Fruit fly (Drosophila melanogaster) whole organism, embryonic: ENCODE data around the gene EndoGI.
A peak's percentile ranks its signal among the peaks of the same experiment; 100 is the strongest.

ENCODE experiments used
- Atf-2 ChIP-seq: fragments of 200-800 bp; sonication (Bioruptor generic); optimal IDR thresholded peaks from 2 replicates; lab custom pipeline; 2016; ENCODE audit warnings: missing biosample characterization, missing genetic modification characterization
- Bdp1 ChIP-seq: fragments of 200-800 bp; sonication (Bioruptor generic); optimal IDR thresholded peaks from 3 replicates; lab custom pipeline; 2016; ENCODE audit warnings: missing biosample characterization, missing genetic modification characterization
- Bgb ChIP-seq: fragments of 200-800 bp; sonication (Bioruptor generic); IDR thresholded peaks from 2 replicates; pipeline ENCODE4 v1.3.6; 2022; ENCODE audit warnings: missing biosample characterization, missing genetic modification characterization; ENCODE audit not compliant: partially characterized antibody
- CG10267 ChIP-seq: fragments of 200-800 bp; sonication (Bioruptor generic); optimal IDR thresholded peaks from 2 replicates; lab custom pipeline; 2018; ENCODE audit warnings: missing biosample characterization, mild to moderate bottlenecking, missing genetic modification characterization, moderate library complexity
- CG11093 ChIP-seq: fragments of 200-800 bp; sonication (Bioruptor generic); IDR thresholded peaks from 3 replicates; pipeline ENCODE4 v1.3.6; 2022; ENCODE audit warnings: missing biosample characterization, missing genetic modification characterization
- CG11456 ChIP-seq: fragments of 200-800 bp; sonication (Bioruptor generic); IDR thresholded peaks from 3 replicates; pipeline ENCODE4 v1.3.6; 2022; ENCODE audit warnings: missing biosample characterization, missing genetic modification characterization
- CG12071 ChIP-seq: fragments of 200-800 bp; sonication (Bioruptor generic); optimal IDR thresholded peaks from 3 replicates; lab custom pipeline; 2018; ENCODE audit warnings: missing biosample characterization, mild to moderate bottlenecking, missing genetic modification characterization
- CG12744 ChIP-seq: fragments of 200-800 bp; sonication (Bioruptor generic); optimal IDR thresholded peaks from 2 replicates; lab custom pipeline; 2016; ENCODE audit warnings: missing biosample characterization, missing genetic modification characterization
- CG13775 ChIP-seq: fragments of 200-800 bp; sonication (Bioruptor generic); optimal IDR thresholded peaks from 3 replicates; lab custom pipeline; 2017; ENCODE audit warnings: missing biosample characterization, mild to moderate bottlenecking, missing genetic modification characterization
- CG17359 ChIP-seq: fragments of 200-800 bp; sonication (Bioruptor generic); optimal IDR thresholded peaks from 3 replicates; lab custom pipeline; 2018; ENCODE audit warnings: missing biosample characterization, mild to moderate bottlenecking, missing genetic modification characterization, moderate library complexity
- CG17612 ChIP-seq: fragments of 200-800 bp; sonication (Bioruptor generic); IDR thresholded peaks from 2 replicates; pipeline ENCODE4 v1.3.6; 2022; ENCODE audit warnings: missing biosample characterization, missing genetic modification characterization
- CG18764 ChIP-seq: fragments of 200-800 bp; sonication (Bioruptor generic); optimal IDR thresholded peaks from 3 replicates; lab custom pipeline; 2016; ENCODE audit warnings: missing biosample characterization, missing genetic modification characterization
- CG2202 ChIP-seq: fragments of 200-800 bp; sonication (Bioruptor generic); optimal IDR thresholded peaks from 2 replicates; lab custom pipeline; 2018; ENCODE audit warnings: missing biosample characterization, mild to moderate bottlenecking, missing genetic modification characterization
- CG3163 ChIP-seq: fragments of 200-800 bp; sonication (Bioruptor generic); optimal IDR thresholded peaks from 3 replicates; lab custom pipeline; 2016; ENCODE audit warnings: missing biosample characterization, missing genetic modification characterization
- CG32772 ChIP-seq: fragments of 200-800 bp; sonication (Bioruptor generic); IDR thresholded peaks from 2 replicates; pipeline ENCODE4 v1.3.6; 2022; ENCODE audit warnings: missing biosample characterization, missing genetic modification characterization
- CG3847 ChIP-seq: fragments of 200-800 bp; sonication (Bioruptor generic); IDR thresholded peaks from 2 replicates; pipeline ENCODE4 v1.3.6; 2022; ENCODE audit warnings: missing biosample characterization, missing genetic modification characterization
- CG4282 ChIP-seq: fragments of 200-800 bp; sonication (Bioruptor generic); optimal IDR thresholded peaks from 2 replicates; lab custom pipeline; 2016; ENCODE audit warnings: missing biosample characterization, missing genetic modification characterization
- CG6854 ChIP-seq: fragments of 200-800 bp; sonication (Bioruptor generic); optimal IDR thresholded peaks from 3 replicates; lab custom pipeline; 2017; ENCODE audit warnings: missing biosample characterization, mild to moderate bottlenecking, missing genetic modification characterization
- CG8944 ChIP-seq: fragments of 200-800 bp; sonication (Bioruptor generic); optimal IDR thresholded peaks from 3 replicates; lab custom pipeline; 2016; ENCODE audit warnings: missing biosample characterization, missing genetic modification characterization
- CG9817 ChIP-seq: fragments of 200-800 bp; sonication (Bioruptor generic); optimal IDR thresholded peaks from 2 replicates; lab custom pipeline; 2018; ENCODE audit warnings: missing biosample characterization, mild to moderate bottlenecking, missing genetic modification characterization, moderate library complexity
- D19B ChIP-seq: fragments of 200-800 bp; sonication (Bioruptor generic); optimal IDR thresholded peaks from 2 replicates; lab custom pipeline; 2017; ENCODE audit warnings: missing biosample characterization, mild to moderate bottlenecking, missing genetic modification characterization
- Gug ChIP-seq: fragments of 200-800 bp; sonication (Bioruptor generic); IDR thresholded peaks from 4 replicates; pipeline ENCODE4 v1.3.6; 2022; ENCODE audit warnings: missing biosample characterization, missing genetic modification characterization
- Lhr ChIP-seq: fragments of 200-800 bp; sonication (Bioruptor generic); optimal IDR thresholded peaks from 3 replicates; lab custom pipeline; 2017; ENCODE audit warnings: mild to moderate bottlenecking, missing biosample characterization, missing genetic modification reagents, missing genetic modification characterization
- Mes4 ChIP-seq: fragments of 200-800 bp; sonication (Bioruptor generic); optimal IDR thresholded peaks from 2 replicates; lab custom pipeline; 2016; ENCODE audit warnings: missing biosample characterization, missing genetic modification characterization
- Nf-YC ChIP-seq: fragments of 200-800 bp; optimal IDR thresholded peaks from 3 replicates; lab custom pipeline; 2019; ENCODE audit warnings: missing biosample characterization, mild to moderate bottlenecking, missing genetic modification characterization, moderate library complexity
- Optix ChIP-seq: fragments of 200-800 bp; sonication (Bioruptor generic); IDR thresholded peaks from 3 replicates; pipeline ENCODE4 v1.3.6; 2022; ENCODE audit warnings: missing biosample characterization, missing genetic modification characterization
- Poxn ChIP-seq: fragments of 200-800 bp; sonication (Bioruptor generic); IDR thresholded peaks from 2 replicates; pipeline ENCODE4 v1.3.6; 2022; ENCODE audit warnings: missing biosample characterization, missing genetic modification characterization
- Ravus ChIP-seq: fragments of 200-800 bp; sonication (Bioruptor generic); IDR thresholded peaks from 2 replicates; pipeline ENCODE4 v1.3.6; 2022; ENCODE audit warnings: missing biosample characterization, missing genetic modification characterization
- Sin3A ChIP-seq: fragments of >200 bp; optimal IDR thresholded peaks from 2 replicates; lab custom pipeline; 2018
- Sox100B ChIP-seq: fragments of 200-800 bp; sonication (Bioruptor generic); optimal IDR thresholded peaks from 3 replicates; lab custom pipeline; 2018; ENCODE audit warnings: missing biosample characterization, mild to moderate bottlenecking, missing genetic modification characterization
- Ssrp ChIP-seq: fragments of 200-800 bp; sonication (Bioruptor generic); optimal IDR thresholded peaks from 2 replicates; lab custom pipeline; 2018; ENCODE audit warnings: missing biosample characterization, mild to moderate bottlenecking, missing genetic modification characterization, moderate library complexity
- TFAM ChIP-seq: fragments of 200-800 bp; sonication (Bioruptor generic); optimal IDR thresholded peaks from 2 replicates; lab custom pipeline; 2017; ENCODE audit warnings: missing biosample characterization, missing genetic modification characterization, inconsistent platforms
- amos ChIP-seq: fragments of 200-800 bp; sonication (Bioruptor generic); IDR thresholded peaks from 2 replicates; pipeline ENCODE4 v1.3.6; 2022; ENCODE audit warnings: missing biosample characterization, missing genetic modification characterization; ENCODE audit not compliant: partially characterized antibody
- ash1 ChIP-seq: fragments of 200-800 bp; sonication (Bioruptor generic); optimal IDR thresholded peaks from 2 replicates; lab custom pipeline; 2018; ENCODE audit warnings: missing biosample characterization, mild to moderate bottlenecking, missing genetic modification characterization
- bsh ChIP-seq, 2 experiments: fragments of 200-800 bp; sonication (Bioruptor generic); optimal IDR thresholded peaks; 2 replicates each; lab custom pipeline; 2017 to 2018; ENCODE audit warnings: mild to moderate bottlenecking in 2 of 2, missing biosample characterization in 2 of 2, missing genetic modification characterization in 2 of 2, moderate library complexity in 1 of 2
- chinmo ChIP-seq: fragments of 200-800 bp; sonication (Bioruptor generic); IDR thresholded peaks from 4 replicates; pipeline ENCODE4 v1.3.6; 2022; ENCODE audit warnings: missing biosample characterization, missing genetic modification characterization; ENCODE audit not compliant: partially characterized antibody
- dm ChIP-seq: fragments of 200-800 bp; sonication (Bioruptor generic); optimal IDR thresholded peaks from 3 replicates; lab custom pipeline; 2016; ENCODE audit warnings: missing biosample characterization, missing genetic modification characterization
- ems ChIP-seq: fragments of 200-800 bp; sonication (Bioruptor generic); optimal IDR thresholded peaks from 3 replicates; lab custom pipeline; 2016; ENCODE audit warnings: missing biosample characterization, missing genetic modification characterization
- exex ChIP-seq: fragments of 200-800 bp; sonication (Bioruptor generic); optimal IDR thresholded peaks from 4 replicates; lab custom pipeline; 2018; ENCODE audit warnings: missing biosample characterization, mild to moderate bottlenecking, missing genetic modification characterization, moderate library complexity
- ftz-f1 ChIP-seq: fragments of 200-800 bp; sonication (Bioruptor generic); optimal IDR thresholded peaks from 2 replicates; lab custom pipeline; 2016; ENCODE audit warnings: missing biosample characterization, missing genetic modification characterization
- gcm ChIP-seq: fragments of 200-800 bp; sonication (Bioruptor generic); optimal IDR thresholded peaks from 2 replicates; lab custom pipeline; 2019; ENCODE audit warnings: missing biosample characterization, mild to moderate bottlenecking, missing genetic modification characterization, moderate library complexity
- gem ChIP-seq: fragments of 200-800 bp; sonication (Bioruptor generic); optimal IDR thresholded peaks from 2 replicates; lab custom pipeline; 2019; ENCODE audit warnings: missing biosample characterization, mild to moderate bottlenecking, missing genetic modification characterization, moderate library complexity
- jumu ChIP-seq: fragments of 200-800 bp; sonication (Bioruptor generic); optimal IDR thresholded peaks from 3 replicates; lab custom pipeline; 2016; ENCODE audit warnings: missing biosample characterization, missing genetic modification characterization
- pum ChIP-seq: fragments of 200-800 bp; sonication (Bioruptor generic); optimal IDR thresholded peaks from 2 replicates; lab custom pipeline; 2016; ENCODE audit warnings: missing biosample characterization, missing genetic modification characterization
- ro ChIP-seq: fragments of 200-800 bp; sonication (Bioruptor generic); IDR thresholded peaks from 2 replicates; pipeline ENCODE4 v1.3.6; 2022; ENCODE audit warnings: missing biosample characterization, missing genetic modification characterization
- sd ChIP-seq: fragments of 200-800 bp; sonication (Bioruptor generic); optimal IDR thresholded peaks from 3 replicates; lab custom pipeline; 2018; ENCODE audit warnings: missing biosample characterization, mild to moderate bottlenecking, missing genetic modification characterization, moderate library complexity
- sens ChIP-seq: fragments of 200-800 bp; sonication (Bioruptor generic); peaks from one replicate; lab custom pipeline; 2016; ENCODE audit warnings: missing biosample characterization, missing genetic modification characterization
- toy ChIP-seq: fragments of 200-800 bp; sonication (Bioruptor generic); IDR thresholded peaks from 2 replicates; pipeline ENCODE4 v1.3.6; 2022; ENCODE audit warnings: missing biosample characterization, missing genetic modification characterization
- unpg ChIP-seq: fragments of 200-800 bp; sonication (Bioruptor generic); optimal IDR thresholded peaks from 3 replicates; lab custom pipeline; 2018; ENCODE audit warnings: missing biosample characterization, mild to moderate bottlenecking, missing genetic modification characterization, moderate library complexity
- vfl ChIP-seq: fragments of 200-800 bp; sonication (Bioruptor generic); optimal IDR thresholded peaks from 2 replicates; lab custom pipeline; 2016; ENCODE audit warnings: missing biosample characterization, missing genetic modification characterization
- yki ChIP-seq: fragments of >200 bp; optimal IDR thresholded peaks from 3 replicates; lab custom pipeline; 2018

EndoGI gene

DNA sequence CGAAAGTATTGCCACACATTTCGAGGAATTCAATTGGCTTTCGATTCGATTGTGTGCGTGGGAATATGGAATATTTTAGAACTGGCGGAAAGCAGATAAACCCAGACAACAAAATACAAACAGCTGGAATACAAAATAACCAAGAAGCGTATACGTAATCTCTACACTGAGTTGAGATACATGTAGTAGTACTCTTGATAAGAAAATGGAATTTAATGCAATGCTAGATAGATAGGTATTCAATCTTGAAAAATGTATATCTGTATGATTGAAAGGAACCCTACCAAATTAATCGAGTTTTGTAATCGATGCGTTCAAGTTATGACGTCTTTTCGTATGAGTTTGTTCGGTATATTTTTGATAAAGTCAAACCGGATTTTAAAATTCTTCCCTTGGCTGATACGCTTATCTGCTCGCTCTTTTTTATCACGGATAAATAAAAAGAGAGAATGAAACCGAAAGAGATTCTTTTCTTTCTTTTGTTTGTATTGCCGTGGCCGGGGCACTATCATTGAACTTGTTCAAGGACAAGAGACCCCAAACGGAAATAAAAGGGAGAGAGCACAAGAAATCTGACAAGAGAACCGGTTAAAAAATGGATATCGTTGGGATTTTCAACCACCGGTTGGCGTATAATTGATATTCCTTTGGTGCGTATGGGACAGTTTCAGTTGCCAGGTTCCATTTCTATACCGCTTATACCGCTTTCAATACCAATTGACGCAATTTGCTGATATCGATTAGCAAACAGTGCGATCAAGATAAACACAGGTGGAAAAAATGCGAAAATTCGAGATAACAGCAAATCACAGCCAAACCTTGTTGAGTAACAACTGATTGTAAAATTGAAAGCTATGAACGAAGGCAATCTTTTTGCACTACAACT is 2.0 kb upstream of the EndoGI start (continued):
- TF ChIP-seq chinmo (GFP tag; lab: Robert Waterston, UW) (0 out of 4 replicates have a peak, but pooled peaks have one; percentile 50), dm (no peak), Poxn (no peak), CG8944 (GFP tag; lab: Kevin White, UChicago) (no peak), Nf-YC (tag; lab: Kevin White, UChicago) (peak; percentile 5), CG3163 (GFP tag; lab: Kevin White, UChicago) (no peak), TFAM (no peak), pum (GFP tag; lab: Kevin White, UChicago) (no peak), sd (tag; lab: Kevin White, UChicago) (peak; percentile 88), ems (GFP tag; lab: Kevin White, UChicago) (no peak), jumu (GFP tag; lab: Kevin White, UChicago) (no peak), CG17359 (tag; lab: Kevin White, UChicago) (no peak), CG4282 (GFP tag; lab: Kevin White, UChicago) (no peak), toy (no peak), ro (GFP tag; lab: Robert Waterston, UW) (no peak), ftz-f1 (GFP tag; lab: Kevin White, UChicago) (peak; percentile 8), Ravus (no peak), unpg (GFP tag; lab: Kevin White, UChicago) (no peak), CG6854 (GFP tag; lab: Kevin White, UChicago) (no peak), CG11456 (GFP tag; lab: Robert Waterston, UW) (no peak), gcm (no peak), Ssrp (no peak), vfl (GFP tag; lab: Kevin White, UChicago) (no peak), Atf-2 (GFP tag; lab: Kevin White, UChicago) (no peak), Mes4 (no peak), yki (lab: Kevin White, UChicago) (no peak), D19B (GFP tag; lab: Kevin White, UChicago) (no peak), Sin3A (lab: Kevin White, UChicago) (no peak), CG17612 (GFP tag; lab: Robert Waterston, UW) (no peak), Bgb (GFP tag; lab: Robert Waterston, UW) (no peak), ash1 (GFP tag; lab: Kevin White, UChicago) (no peak), CG2202 (tag; lab: Kevin White, UChicago) (no peak), CG10267 (tag; lab: Kevin White, UChicago) (no peak), CG12744 (GFP tag; lab: Kevin White, UChicago) (no peak), Gug (GFP tag; lab: Robert Waterston, UW) (no peak), Lhr (no peak), sens (GFP tag; lab: Kevin White, UChicago) (no peak), CG12071 (GFP tag; lab: Kevin White, UChicago) (no peak), exex (tag; lab: Kevin White, UChicago) (peak; percentile 66), Optix (no peak), CG32772 (GFP tag; lab: Robert Waterston, UW) (no peak), Bdp1 (GFP tag; lab: Kevin White, UChicago) (no peak), CG13775 (GFP tag; lab: Kevin White, UChicago) (no peak), bsh (GFP tag; optimal IDR thresholded peaks at IDR 0.05; lab: Kevin White, UChicago) (no peak), CG3847 (no peak), Sox100B (GFP tag; lab: Kevin White, UChicago) (no peak), amos (GFP tag; lab: Robert Waterston, UW) (no peak), CG9817 (no peak), gem (tag; lab: Kevin White, UChicago) (peak; percentile 76), CG18764 (no peak), CG11093 (GFP tag; lab: Robert Waterston, UW) (no peak)
